Fruit fly (Drosophila melanogaster) whole organism, adult: ENCODE measurements around the gene Skel.

Experiments used
- CG1620 ChIP-seq: fragments of 200-800 bp; sonication (Bioruptor generic); optimal IDR thresholded peaks from 2 replicates; lab custom pipeline; 2016; ENCODE audit warnings: missing biosample characterization, missing genetic modification characterization
- Clk ChIP-seq: fragments of 200-800 bp; sonication (Bioruptor generic); optimal IDR thresholded peaks from 2 replicates; lab custom pipeline; 2017; ENCODE audit warnings: missing biosample characterization, missing genetic modification characterization
- Hr96 ChIP-seq: fragments of 200-800 bp; sonication (Bioruptor generic); optimal IDR thresholded peaks from 2 replicates; lab custom pipeline; 2016; ENCODE audit warnings: missing biosample characterization, missing genetic modification characterization
- Mnt ChIP-seq: fragments of 200-800 bp; sonication (Bioruptor generic); optimal IDR thresholded peaks from 2 replicates; lab custom pipeline; 2016; ENCODE audit warnings: missing biosample characterization, mild to moderate bottlenecking, missing genetic modification characterization
- cnc ChIP-seq, 2 experiments: fragments of >200 bp; optimal IDR thresholded peaks; 2 replicates each; lab custom pipeline; 2017

DNA sequence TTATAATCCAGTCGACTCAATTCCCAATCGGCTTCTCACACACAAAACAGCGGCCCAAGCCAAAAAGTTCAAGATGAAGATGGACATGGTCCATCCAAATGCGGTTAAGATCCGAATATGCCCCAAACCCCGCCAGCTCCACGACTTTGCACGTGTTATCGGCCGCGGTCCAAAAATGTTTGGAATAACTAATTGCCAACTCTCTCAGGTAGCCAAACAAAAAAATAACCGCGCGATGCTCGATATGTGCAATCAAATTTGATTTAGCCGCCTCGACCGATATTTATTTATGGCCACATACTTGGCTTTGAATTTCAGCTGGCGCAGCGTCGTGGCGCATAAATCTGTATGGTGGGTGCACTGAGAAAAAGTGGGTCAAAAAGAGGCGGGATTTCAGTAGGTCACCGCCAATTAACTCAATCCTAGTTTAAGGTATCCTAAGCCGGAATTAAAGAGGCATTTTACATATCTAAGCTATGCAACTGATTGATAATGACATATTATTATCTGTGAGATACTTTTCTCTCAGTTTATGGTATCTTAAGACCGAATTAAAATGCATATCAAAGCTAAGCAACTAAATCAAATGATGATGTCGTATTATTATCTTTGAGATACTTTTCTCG is 38.1 kb upstream of the Skel start:
- TF ChIP-seq Clk (GFP tag; lab: Kevin White, UChicago): no peak
- TF ChIP-seq CG1620 (GFP tag; lab: Kevin White, UChicago): no peak
- no peak for TF ChIP-seq cnc (optimal IDR thresholded peaks at IDR 0.05; lab: Kevin White, UChicago)
- no peak for TF ChIP-seq Mnt (GFP tag; lab: Kevin White, UChicago)
- TF ChIP-seq Hr96 (GFP tag; lab: Kevin White, UChicago): no peak
